Fruit fly (Drosophila melanogaster): ENCODE data around the gene sn.

sn gene

DNA sequence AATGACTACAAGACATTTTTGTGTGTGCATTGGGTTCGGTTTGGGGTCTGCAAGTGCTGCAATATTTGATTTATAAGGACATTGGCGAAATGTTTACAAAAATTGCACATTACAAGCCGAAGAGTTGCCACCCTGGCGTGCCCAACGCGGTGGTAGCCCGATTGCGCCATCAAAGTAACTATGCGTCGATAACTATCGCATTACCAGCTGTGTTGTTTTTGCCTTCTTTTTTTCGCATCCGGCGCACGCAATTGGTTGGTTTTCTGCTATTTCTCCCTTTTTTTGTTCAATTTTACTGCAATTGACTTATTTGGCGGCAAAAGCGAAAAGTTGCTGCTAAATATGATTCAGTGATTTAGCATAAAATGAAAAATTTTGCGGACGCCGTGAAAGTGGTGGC, 29.1 kb upstream of the sn start, which contains the start of gene RpS14b (continued):
- TF ChIP-seq CG12769 (tag; optimal IDR thresholded peaks at IDR 0.05) (peak; percentile 37), C15 (GFP tag; IDR thresholded peaks at IDR 0.05) (peak; percentile 61; the same call in 1 of the 3 replicates), CG10654 (GFP tag; optimal IDR thresholded peaks at IDR 0.05) (peak; percentile 29), slou (GFP tag; optimal IDR thresholded peaks at IDR 0.05) (peak; percentile 39), CG1233 (GFP tag; optimal IDR thresholded peaks at IDR 0.05) (peak; percentile 64), CG10147 (GFP tag; optimal IDR thresholded peaks at IDR 0.05) (no peak), HmgD (GFP tag; optimal IDR thresholded peaks at IDR 0.05) (peak; percentile 48), CoRest (tag; optimal IDR thresholded peaks at IDR 0.05) (peak; percentile 45), Dip3 (GFP tag; optimal IDR thresholded peaks at IDR 0.05) (peak; percentile 57), Elba2 (GFP tag; optimal IDR thresholded peaks at IDR 0.05) (no peak), dysf (GFP tag; IDR thresholded peaks at IDR 0.05) (peak; percentile 65; the same call in 2 of the 3 replicates), Doc2 (GFP tag; IDR thresholded peaks at IDR 0.05) (no peak), CG7786 (GFP tag; optimal IDR thresholded peaks at IDR 0.05) (peak; percentile 32), exex (tag; optimal IDR thresholded peaks at IDR 0.05) (no peak), CG11696 (GFP tag; IDR thresholded peaks at IDR 0.05) (peak; percentile 35; the same call in 1 of the 2 replicates), Max (GFP tag; optimal IDR thresholded peaks at IDR 0.05) (peak; percentile 51), nerfin-2 (GFP tag; IDR thresholded peaks at IDR 0.05; ENCODE audit: partially characterized antibody) (0 out of 2 replicates have a peak, but pooled peaks have one; percentile 38), CG17829 (tag; optimal IDR thresholded peaks at IDR 0.05) (peak; percentile 24), ci (GFP tag; IDR thresholded peaks at IDR 0.05) (peak; percentile 91), nom (GFP tag; optimal IDR thresholded peaks at IDR 0.05) (peak; percentile 73), lmd (GFP tag; IDR thresholded peaks at IDR 0.05) (no peak; the same call in 1 of the 2 replicates), CkIIα-i1 (GFP tag; IDR thresholded peaks at IDR 0.05) (0 out of 2 replicates have a peak, but pooled peaks have one; percentile 26), CG7372 (GFP tag; IDR thresholded peaks at IDR 0.05) (peak; percentile 46; the same call in 1 of the 2 replicates), CG4707 (GFP tag; optimal IDR thresholded peaks at IDR 0.05) (peak; percentile 1), bbx (GFP tag; IDR thresholded peaks at IDR 0.05; ENCODE audit: partially characterized antibody) (peak; percentile 80), mld (GFP tag; IDR thresholded peaks at IDR 0.05; ENCODE audit: partially characterized antibody) (peak; percentile 52; the same call in 2 of the 3 replicates), NFAT (GFP tag; IDR thresholded peaks at IDR 0.05) (peak; percentile 82), NC2α (GFP tag; optimal IDR thresholded peaks at IDR 0.05) (no peak), CG1647 (GFP tag; optimal IDR thresholded peaks at IDR 0.05) (no peak), CG5953 (GFP tag; IDR thresholded peaks at IDR 0.05) (no peak), sima (GFP tag; optimal IDR thresholded peaks at IDR 0.05) (no peak), CG1602 (GFP tag; optimal IDR thresholded peaks at IDR 0.05) (no peak), chm (GFP tag; IDR thresholded peaks at IDR 0.05) (peak; percentile 82), CG5245 (GFP tag; optimal IDR thresholded peaks at IDR 0.05) (peak; percentile 20), Ravus (GFP tag; IDR thresholded peaks at IDR 0.05) (no peak), CG9727 (GFP tag; optimal IDR thresholded peaks at IDR 0.05) (peak; percentile 74), sens (GFP tag) (peak; percentile 88), crol (GFP tag; IDR thresholded peaks at IDR 0.05) (no peak), CG14965 (GFP tag; optimal IDR thresholded peaks at IDR 0.05; ENCODE audit: borderline replicate concordance) (no peak), salm (tag; optimal IDR thresholded peaks at IDR 0.05) (no peak), stwl (tag; optimal IDR thresholded peaks at IDR 0.05) (peak; percentile 61), CG11504 (tag; optimal IDR thresholded peaks at IDR 0.05) (peak; percentile 44), Rfx (GFP tag; IDR thresholded peaks at IDR 0.05) (peak; percentile 88), lola (GFP tag; optimal IDR thresholded peaks at IDR 0.05) (no peak), sd (tag; optimal IDR thresholded peaks at IDR 0.05) (peak; percentile 21), zfh2 (GFP tag; optimal IDR thresholded peaks at IDR 0.05) (peak; percentile 60), CG9817 (tag; optimal IDR thresholded peaks at IDR 0.05) (peak; percentile 58), Aef1 (GFP tag; IDR thresholded peaks at IDR 0.05) (peak; percentile 70), Chrac-16 (GFP tag; optimal IDR thresholded peaks at IDR 0.05) (peak; percentile 27), ems (GFP tag; optimal IDR thresholded peaks at IDR 0.05) (peak; percentile 41), CG7928 (GFP tag; optimal IDR thresholded peaks at IDR 0.05) (no peak)

All from whole organism, embryonic.